Fruit fly (Drosophila melanogaster) whole organism, wandering third instar larva: ENCODE measurements around the gene CG7675.

Source experiments
- CG9705 ChIP-seq: fragments of 200-800 bp; sonication (Bioruptor generic); optimal IDR thresholded peaks from 2 replicates; lab custom pipeline; 2018; ENCODE audit warnings: missing biosample characterization, mild to moderate bottlenecking, missing genetic modification characterization
- GATAd ChIP-seq: sonication (Bioruptor generic); optimal IDR thresholded peaks from 2 replicates; lab custom pipeline; 2016; ENCODE audit warnings: missing biosample characterization, missing genetic modification characterization
- Hr83 ChIP-seq: fragments of 200-300 bp; sonication (Bioruptor generic); optimal IDR thresholded peaks from 2 replicates; lab custom pipeline; 2016; ENCODE audit warnings: missing biosample characterization, mild to moderate bottlenecking, missing genetic modification characterization, moderate library complexity; ENCODE audit not compliant: poor library complexity, severe bottlenecking
- dsf ChIP-seq: sonication (Bioruptor generic); optimal IDR thresholded peaks from 2 replicates; lab custom pipeline; 2016; ENCODE audit warnings: missing biosample characterization, missing genetic modification characterization, borderline replicate concordance
- foxo ChIP-seq, 2 experiments: fragments of 200-800 bp; sonication (Bioruptor generic); optimal IDR thresholded peaks; 2 replicates in 1 of 2; 3 replicates in 1 of 2; lab custom pipeline; 2016 to 2017; ENCODE audit warnings: missing biosample characterization in 2 of 2, missing genetic modification characterization in 2 of 2

DNA sequence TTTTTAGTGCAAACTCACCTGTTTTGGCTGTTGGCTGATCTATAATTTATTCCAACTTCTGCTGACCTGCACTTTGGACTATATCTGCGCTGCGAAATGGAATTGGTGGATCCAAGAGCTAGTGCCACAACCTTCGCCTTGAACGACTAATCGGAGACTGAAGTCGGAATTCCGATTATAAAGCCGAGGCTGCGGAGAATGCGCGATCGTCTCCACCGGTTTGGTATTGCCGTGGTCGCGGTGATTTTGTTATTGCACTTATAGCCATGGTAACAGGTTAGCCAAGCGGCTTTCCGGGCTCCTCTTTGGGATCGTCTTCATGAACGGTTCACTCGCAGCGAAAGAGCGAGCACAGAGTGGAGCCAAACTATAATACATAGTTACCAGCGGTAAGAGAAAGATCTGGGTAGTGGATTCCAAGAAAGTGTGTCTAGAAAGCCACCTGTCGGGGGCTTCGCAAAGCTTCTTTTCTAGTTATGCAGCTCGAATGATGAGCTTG is at the start of gene CG7675:
- no peak for TF ChIP-seq Hr83 (GFP tag; lab: Kevin White, UChicago)
- TF ChIP-seq foxo (GFP tag; optimal IDR thresholded peaks at IDR 0.05; lab: Kevin White, UChicago), result no peak
- TF ChIP-seq GATAd (GFP tag; lab: Kevin White, UChicago), result no peak
- TF ChIP-seq dsf (GFP tag; lab: Kevin White, UChicago), result no peak
- TF ChIP-seq CG9705 (GFP tag; lab: Kevin White, UChicago), result no peak
